Worm (Caenorhabditis elegans): ENCODE results near the gene pax-2.
"Not testable (repeated sequence)": the region's sequence is repeated elsewhere in the genome, so short reads cannot be mapped to it uniquely, and the experiment has no call there.

DNA sequence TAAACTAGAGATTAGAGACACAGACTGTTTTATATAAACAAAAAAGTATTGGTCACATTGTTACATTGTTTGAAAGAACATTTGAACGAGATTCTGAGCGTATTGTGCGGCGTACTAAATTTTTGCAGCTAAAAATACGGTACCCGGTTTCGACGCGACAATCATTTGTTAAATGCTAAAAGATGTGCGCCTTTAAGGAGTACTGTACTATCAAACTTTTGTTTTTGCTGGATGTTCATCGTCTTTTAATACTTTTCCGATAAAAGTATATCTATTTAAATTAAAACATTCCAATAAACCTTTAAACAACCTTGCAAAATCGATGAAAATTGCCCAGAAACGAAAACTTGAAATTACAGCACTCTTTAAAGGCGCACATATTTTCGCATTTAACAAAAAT is 7.4 kb downstream of the pax-2 start, which contains the start of gene K06B9.6:
- not testable (repeated sequence) for TF ChIP-seq snpc-4 (tag; optimal IDR thresholded peaks at IDR 0.05); lin-13 (GFP tag; optimal IDR thresholded peaks at IDR 0.05); unc-62 (GFP tag; optimal IDR thresholded peaks at IDR 0.05); nhr-25 (tag; optimal IDR thresholded peaks at IDR 0.05); R02D3.7 (tag; optimal IDR thresholded peaks at IDR 0.05); unc-39 (tag; optimal IDR thresholded peaks at IDR 0.05)

Measured in whole organism, L2 larva.